Worm (Caenorhabditis elegans) whole organism, L4 larva: ENCODE data around the gene M03C11.6.

Source experiments
- nhr-25 ChIP-seq: sonication (generic microtip); optimal IDR thresholded peaks from 2 replicates; lab custom pipeline; 2017; ENCODE audit warnings: missing genetic modification characterization, mild to moderate bottlenecking, missing compliant biosample characterization, antibody characterized with exemption, moderate library complexity, borderline replicate concordance; ENCODE audit not compliant: insufficient read depth
- nhr-76 ChIP-seq: fragments of 150-350 bp; optimal IDR thresholded peaks from 2 replicates; lab custom pipeline; 2014; ENCODE audit warnings: missing biosample characterization, missing genetic modification characterization
- zag-1 ChIP-seq: fragments of 150-350 bp; optimal IDR thresholded peaks from 2 replicates; lab custom pipeline; 2014; ENCODE audit warnings: missing biosample characterization, missing genetic modification characterization

ce11 chrIII:10376041-10376440, 47.8 kb downstream of the M03C11.6 start:
- TF ChIP-seq zag-1 (no peak), nhr-76 (tag; lab: Kevin White, UChicago) (no peak), nhr-25 (tag; lab: Kevin White, UChicago) (no peak)
